Worm (Caenorhabditis elegans): ENCODE measurements around the gene sftb-1.

ce11 chrIII:4223668-4224127 is 45.4 kb downstream of the sftb-1 start:
- TF ChIP-seq ceh-34 (tag; optimal IDR thresholded peaks at IDR 0.05) (peak; percentile 72), F13H6.1 (tag; optimal IDR thresholded peaks at IDR 0.05) (peak; percentile 33), pax-1 (tag; optimal IDR thresholded peaks at IDR 0.05) (no peak), nfya-1 (tag; optimal IDR thresholded peaks at IDR 0.05) (peak; percentile 88), pha-4 (tag; optimal IDR thresholded peaks at IDR 0.05) (no peak), T23F11.4 (GFP tag; optimal IDR thresholded peaks at IDR 0.05) (no peak), fkh-10 (GFP tag; optimal IDR thresholded peaks at IDR 0.05) (no peak)
